Worm (Caenorhabditis elegans) whole organism, L3 larva: Measurements from ENCODE around the gene madf-1.

Experiments
- ceh-82 ChIP-seq: fragments of 150-350 bp; optimal IDR thresholded peaks from 2 replicates; lab custom pipeline; 2014; ENCODE audit warnings: missing biosample characterization, missing genetic modification characterization
- egl-5 ChIP-seq: fragments of 150-350 bp; optimal IDR thresholded peaks from 2 replicates; lab custom pipeline; 2017; ENCODE audit warnings: missing biosample characterization, missing genetic modification reagents, missing genetic modification characterization, inconsistent platforms
- lin-15B ChIP-seq: fragments of 150-350 bp; optimal IDR thresholded peaks from 2 replicates; lab custom pipeline; 2014; ENCODE audit warnings: missing biosample characterization, missing genetic modification characterization
- lin-39 ChIP-seq: fragments of 150-350 bp; optimal IDR thresholded peaks from 2 replicates; lab custom pipeline; 2018; ENCODE audit warnings: missing biosample characterization, missing genetic modification reagents, missing genetic modification characterization
- snpc-4 ChIP-seq: fragments of 150-350 bp; optimal IDR thresholded peaks from 2 replicates; lab custom pipeline; 2014; ENCODE audit warnings: missing biosample characterization, missing genetic modification characterization
- unc-62 ChIP-seq: fragments of 150-350 bp; sonication (generic microtip); optimal IDR thresholded peaks from 4 replicates; lab custom pipeline; 2014; ENCODE audit warnings: missing biosample characterization, missing genetic modification reagents, missing genetic modification characterization
- ztf-11 ChIP-seq: fragments of 150-350 bp; optimal IDR thresholded peaks from 2 replicates; lab custom pipeline; 2014; ENCODE audit warnings: missing biosample characterization, missing genetic modification characterization
- ztf-4 ChIP-seq: fragments of 150-350 bp; optimal IDR thresholded peaks from 2 replicates; lab custom pipeline; 2014; ENCODE audit warnings: missing biosample characterization, missing genetic modification characterization

- TF ChIP-seq lin-39 (tag; lab: Kevin White, UChicago) (no peak), lin-15B (no peak), egl-5 (tag; lab: Kevin White, UChicago) (no peak), ceh-82 (tag; lab: Kevin White, UChicago) (no peak), unc-62 (GFP tag; lab: Kevin White, UChicago) (no peak), snpc-4 (tag; lab: Kevin White, UChicago) (no peak), ztf-11 (tag; lab: Kevin White, UChicago) (no peak), ztf-4 (tag; lab: Kevin White, UChicago) (no peak)
Observed at ce11 chrIV:787755-788154, 43.9 kb downstream of the madf-1 start, which contains the start of gene F56B3.6.
